Fruit fly (Drosophila melanogaster) whole organism: ENCODE data around the gene Rcd7.

Experiments used
- CG8478 ChIP-seq: fragments of >200 bp; optimal IDR thresholded peaks from 2 replicates; lab custom pipeline; 2018; ENCODE audit warnings: inconsistent platforms
- Dll ChIP-seq: fragments of >200 bp; optimal IDR thresholded peaks from 2 replicates; lab custom pipeline; 2017
- EcR ChIP-seq, 2 experiments: fragments of >200 bp; optimal IDR thresholded peaks; 2 replicates each; lab custom pipeline; 2017; ENCODE audit warnings: missing biosample characterization in 2 of 2, missing genetic modification characterization in 2 of 2, missing genetic modification reagents in 2 of 2
- pan ChIP-seq: fragments of >200 bp; optimal IDR thresholded peaks from 2 replicates; lab custom pipeline; 2017
- psq ChIP-seq: fragments of >200 bp; optimal IDR thresholded peaks from 2 replicates; lab custom pipeline; 2017
- usp ChIP-seq: fragments of >200 bp; optimal IDR thresholded peaks from 2 replicates; lab custom pipeline; 2017; ENCODE audit warnings: missing biosample characterization, missing genetic modification characterization, mixed read lengths

The Rcd7 gene

dm6 chr3L:19558674-19559073 is 13.8 kb downstream of the Rcd7 start:
- TF ChIP-seq EcR (GFP tag; optimal IDR thresholded peaks at IDR 0.05; lab: Kevin White, UChicago) (no peak), CG8478 (no peak), pan (lab: Kevin White, UChicago) (no peak), usp (no peak), psq (lab: Kevin White, UChicago) (no peak), Dll (lab: Kevin White, UChicago) (no peak)

- no peak for TF ChIP-seq CG8478
- TF ChIP-seq EcR (GFP tag; optimal IDR thresholded peaks at IDR 0.05; lab: Kevin White, UChicago): no peak
- no peak for TF ChIP-seq Dll (lab: Kevin White, UChicago)
- TF ChIP-seq psq (lab: Kevin White, UChicago): no peak
- TF ChIP-seq usp: no peak
- no peak for TF ChIP-seq pan (lab: Kevin White, UChicago)
These were observed 14.3 kb downstream of the Rcd7 start for dm6 chr3L:19559171-19559570.

DNA sequence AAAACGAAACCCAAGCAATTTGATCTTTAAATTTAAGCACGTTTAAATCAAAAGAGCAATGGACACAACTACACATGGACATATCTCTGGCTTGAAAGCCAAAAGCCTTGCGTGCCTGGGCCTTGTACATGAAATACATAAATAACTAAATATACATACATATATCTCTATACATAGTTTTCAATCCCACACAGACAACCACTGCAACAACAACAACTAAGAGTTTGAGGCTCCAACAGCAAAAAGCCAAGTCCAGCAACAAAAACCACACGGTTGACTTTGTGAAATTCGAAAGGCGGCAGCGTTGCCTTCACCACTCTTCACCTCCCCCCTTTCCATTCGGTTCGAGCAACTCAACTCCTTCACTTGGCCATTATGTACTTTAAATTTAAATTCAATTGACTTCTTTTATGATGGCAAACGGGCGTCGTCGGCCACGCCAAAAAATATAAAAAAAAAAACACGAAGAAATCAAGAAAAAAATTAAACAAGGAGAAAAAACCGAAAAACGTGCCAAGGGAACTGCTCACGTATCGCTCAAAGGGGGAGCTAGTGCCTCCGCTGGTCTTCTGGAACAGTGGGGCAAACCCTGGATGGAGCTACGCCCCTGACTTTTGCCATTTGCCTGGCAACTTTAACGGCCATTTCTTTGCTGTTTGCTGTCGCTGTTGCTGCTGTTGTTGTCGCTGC is 15.2 kb downstream of the Rcd7 start:
- TF ChIP-seq EcR (GFP tag; optimal IDR thresholded peaks at IDR 0.05; lab: Kevin White, UChicago) (peak in 1 of 2 experiments; percentile 26), Dll (lab: Kevin White, UChicago) (no peak), usp (no peak)

DNA sequence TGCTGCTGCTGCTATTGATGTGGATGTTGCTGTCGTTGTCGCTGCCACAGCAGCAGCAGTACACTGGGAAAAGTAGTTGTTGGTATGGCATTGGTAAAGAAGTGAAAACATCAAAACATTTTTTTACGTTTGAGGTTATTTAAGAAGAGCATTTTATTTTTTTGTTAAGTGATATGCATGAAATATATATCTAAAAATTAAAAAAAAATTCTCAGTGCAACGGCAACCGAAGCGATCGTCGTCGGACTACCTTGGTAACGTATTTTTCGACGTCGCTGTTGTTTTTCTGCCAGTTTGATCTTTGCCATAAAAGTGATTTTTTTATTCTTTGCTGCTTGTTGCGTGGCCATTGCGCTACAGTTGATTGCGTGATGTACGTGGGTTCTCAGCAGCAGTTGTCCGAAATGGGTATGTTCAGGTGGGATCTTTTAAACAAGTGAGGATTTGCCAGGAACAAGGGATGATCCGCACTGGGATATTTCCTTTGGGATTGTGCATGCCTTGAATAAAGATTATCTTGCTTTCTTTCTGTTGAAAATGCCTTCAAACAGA is 15.9 kb downstream of the Rcd7 start:
- TF ChIP-seq Dll (lab: Kevin White, UChicago) (no peak), pan (lab: Kevin White, UChicago) (no peak), usp (no peak), CG8478 (no peak), EcR (GFP tag; optimal IDR thresholded peaks at IDR 0.05; lab: Kevin White, UChicago) (no peak), psq (lab: Kevin White, UChicago) (no peak)

- no peak for TF ChIP-seq EcR (GFP tag; optimal IDR thresholded peaks at IDR 0.05; lab: Kevin White, UChicago)
- TF ChIP-seq pan (lab: Kevin White, UChicago): no peak
- no peak for TF ChIP-seq usp
- no peak for TF ChIP-seq Dll (lab: Kevin White, UChicago)
- TF ChIP-seq CG8478: no peak
- no peak for TF ChIP-seq psq (lab: Kevin White, UChicago)
These were observed 16.8 kb downstream of the Rcd7 start for dm6 chr3L:19561745-19562144.

DNA sequence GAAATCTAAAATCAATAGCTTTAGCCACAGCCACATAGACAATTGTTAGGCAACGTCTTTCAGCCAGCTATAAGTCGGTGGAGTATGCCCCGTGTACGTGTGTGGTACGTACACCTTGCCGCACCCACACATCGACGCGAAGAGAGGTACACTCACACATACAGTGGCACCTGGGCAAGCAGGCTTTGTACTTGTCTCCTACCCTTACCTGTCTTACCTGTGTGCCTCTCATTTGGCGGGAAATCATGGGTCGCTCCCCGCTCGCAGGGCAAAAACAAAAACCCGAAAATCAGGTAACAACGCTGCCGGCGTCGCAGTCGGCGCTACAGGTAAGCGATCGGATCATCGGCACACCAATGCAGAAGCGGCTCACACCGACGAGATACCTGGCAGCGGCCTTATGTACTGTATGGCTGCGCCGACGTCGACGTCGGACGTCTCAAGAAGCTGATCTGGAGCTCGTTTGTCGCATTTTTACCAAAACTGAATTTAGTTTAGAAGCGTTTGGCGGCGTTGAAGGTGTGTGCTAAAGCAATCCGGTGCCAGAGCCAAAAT is 17.3 kb downstream of the Rcd7 start:
- TF ChIP-seq Dll (lab: Kevin White, UChicago): no peak
- no peak for TF ChIP-seq usp
- TF ChIP-seq pan (lab: Kevin White, UChicago): no peak
- TF ChIP-seq CG8478: no peak
- TF ChIP-seq psq (lab: Kevin White, UChicago): no peak
- no peak for TF ChIP-seq EcR (GFP tag; optimal IDR thresholded peaks at IDR 0.05; lab: Kevin White, UChicago)

DNA sequence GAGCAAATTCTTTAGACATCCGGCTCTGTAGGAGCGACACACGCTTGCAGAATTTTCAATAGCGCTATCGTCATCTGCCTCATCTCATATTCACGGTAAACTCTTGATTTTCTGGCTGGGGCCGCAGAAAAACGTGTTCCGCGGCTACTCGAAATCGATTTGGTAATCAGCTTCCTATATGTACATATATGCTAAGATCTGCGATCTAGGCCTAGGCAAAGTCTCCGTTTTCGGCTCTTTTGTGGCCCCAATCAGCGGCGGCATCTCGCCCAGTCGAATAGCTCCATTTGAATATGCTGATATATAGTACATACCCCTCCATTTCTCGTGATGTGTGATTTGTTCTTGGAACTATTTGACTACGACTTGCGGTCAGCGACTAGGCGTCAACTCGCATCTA is 18.1 kb downstream of the Rcd7 start:
- TF ChIP-seq usp (no peak), psq (lab: Kevin White, UChicago) (no peak), CG8478 (no peak), pan (lab: Kevin White, UChicago) (no peak), EcR (GFP tag; optimal IDR thresholded peaks at IDR 0.05; lab: Kevin White, UChicago) (no peak), Dll (lab: Kevin White, UChicago) (no peak)

- TF ChIP-seq pan (lab: Kevin White, UChicago): no peak
- no peak for TF ChIP-seq CG8478
- TF ChIP-seq usp: no peak
- no peak for TF ChIP-seq EcR (GFP tag; optimal IDR thresholded peaks at IDR 0.05; lab: Kevin White, UChicago)
- TF ChIP-seq psq (lab: Kevin White, UChicago): no peak
- TF ChIP-seq Dll (lab: Kevin White, UChicago): no peak
These were observed 20.2 kb downstream of the Rcd7 start for dm6 chr3L:19564905-19565700.

DNA sequence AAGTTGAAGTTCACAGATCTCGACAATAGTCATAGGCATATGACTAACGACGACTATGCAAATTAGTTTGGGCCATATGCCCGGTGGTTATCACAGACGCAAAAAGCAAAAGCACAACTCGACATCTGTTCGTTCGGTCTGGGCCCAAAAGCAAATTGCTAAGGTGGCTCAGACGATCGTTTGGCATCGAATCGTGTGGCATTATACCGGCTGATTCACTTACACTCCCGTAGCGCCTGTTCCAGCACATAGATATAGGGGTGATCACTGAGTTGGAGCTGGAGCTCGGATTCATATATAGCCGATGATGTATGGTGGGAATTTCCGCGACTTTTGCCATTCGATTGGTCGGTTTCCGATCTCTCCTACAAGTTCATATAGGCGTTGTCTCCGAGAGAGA is 21.2 kb downstream of the Rcd7 start:
- TF ChIP-seq CG8478 (no peak), EcR (GFP tag; optimal IDR thresholded peaks at IDR 0.05; lab: Kevin White, UChicago) (no peak), psq (lab: Kevin White, UChicago) (no peak), usp (no peak), pan (lab: Kevin White, UChicago) (no peak), Dll (lab: Kevin White, UChicago) (no peak)

DNA sequence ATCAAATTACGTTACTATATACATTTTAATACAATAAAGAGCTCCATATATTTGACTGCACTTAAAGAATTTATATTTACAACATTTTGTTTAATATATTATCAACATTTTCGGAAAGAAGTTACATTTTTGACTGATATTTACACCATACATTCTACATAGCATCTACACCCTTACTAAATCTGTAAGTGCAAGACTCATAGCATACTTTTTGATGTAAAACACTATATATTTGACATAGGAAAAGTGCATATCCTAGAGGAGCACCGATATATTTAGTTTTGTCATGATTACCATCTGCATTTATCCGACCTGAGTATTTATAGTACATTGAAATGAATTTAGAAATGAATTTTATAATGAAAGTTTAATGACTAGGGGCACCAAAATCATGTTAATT is 24.1 kb downstream of the Rcd7 start:
- TF ChIP-seq CG8478 (no peak), psq (lab: Kevin White, UChicago) (no peak), Dll (lab: Kevin White, UChicago) (no peak), pan (lab: Kevin White, UChicago) (no peak), EcR (GFP tag; optimal IDR thresholded peaks at IDR 0.05; lab: Kevin White, UChicago) (no peak), usp (no peak)

- TF ChIP-seq usp: no peak
- no peak for TF ChIP-seq EcR (GFP tag; optimal IDR thresholded peaks at IDR 0.05; lab: Kevin White, UChicago)
- no peak for TF ChIP-seq psq (lab: Kevin White, UChicago)
- TF ChIP-seq CG8478: no peak
- TF ChIP-seq Dll (lab: Kevin White, UChicago): no peak
- no peak for TF ChIP-seq pan (lab: Kevin White, UChicago)
These were observed 24.5 kb downstream of the Rcd7 start for dm6 chr3L:19569407-19569806.

DNA sequence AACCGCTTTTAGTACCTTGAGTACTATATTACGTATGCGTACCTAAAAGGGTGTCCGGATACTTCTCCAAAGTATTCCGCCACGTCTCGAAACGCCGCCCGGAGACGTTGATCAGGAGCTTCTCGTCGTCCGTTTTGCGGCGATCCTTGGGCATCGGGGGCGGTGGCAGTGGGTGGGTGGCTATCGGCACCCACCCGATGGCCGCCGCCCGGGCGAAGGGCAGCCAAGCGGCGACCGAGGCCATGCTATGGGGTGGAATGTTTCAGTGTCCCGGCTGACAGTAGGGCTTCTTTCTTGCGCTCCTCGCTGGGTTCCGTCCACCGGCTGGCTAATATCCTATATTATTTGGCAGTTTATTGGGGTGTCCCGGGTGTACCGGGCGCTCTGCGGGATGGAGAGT is 29.5 kb downstream of the Rcd7 start:
- no peak for TF ChIP-seq psq (lab: Kevin White, UChicago)
- no peak for TF ChIP-seq Dll (lab: Kevin White, UChicago)
- no peak for TF ChIP-seq EcR (GFP tag; optimal IDR thresholded peaks at IDR 0.05; lab: Kevin White, UChicago)
- no peak for TF ChIP-seq CG8478
- no peak for TF ChIP-seq usp
- TF ChIP-seq pan (lab: Kevin White, UChicago): no peak
